Fruit fly (Drosophila melanogaster) whole organism, embryonic: ENCODE measurements around the gene trbl.

Experiments used
- CG14860 ChIP-seq: fragments of 200-800 bp; sonication (Bioruptor generic); IDR thresholded peaks from 3 replicates; pipeline ENCODE4 v1.3.6; 2022; ENCODE audit warnings: missing biosample characterization, missing genetic modification characterization; ENCODE audit not compliant: partially characterized antibody
- CG15601 ChIP-seq: fragments of 200-800 bp; sonication (Bioruptor generic); optimal IDR thresholded peaks from 3 replicates; lab custom pipeline; 2019; ENCODE audit warnings: missing biosample characterization, mild to moderate bottlenecking, missing genetic modification characterization, moderate library complexity
- CG1647 ChIP-seq: fragments of 200-800 bp; sonication (Bioruptor generic); optimal IDR thresholded peaks from 3 replicates; lab custom pipeline; 2016; ENCODE audit warnings: missing biosample characterization, missing genetic modification characterization
- CG16813 ChIP-seq: fragments of 200-800 bp; sonication (Bioruptor generic); IDR thresholded peaks from 3 replicates; pipeline ENCODE4 v1.3.6; 2022; ENCODE audit warnings: missing biosample characterization, missing genetic modification characterization; ENCODE audit not compliant: partially characterized antibody
- CG17568 ChIP-seq: fragments of 200-800 bp; sonication (Bioruptor generic); optimal IDR thresholded peaks from 2 replicates; lab custom pipeline; 2018; ENCODE audit warnings: missing biosample characterization, mild to moderate bottlenecking, missing genetic modification characterization, moderate library complexity
- CG18011 ChIP-seq: fragments of 200-800 bp; sonication (Bioruptor generic); optimal IDR thresholded peaks from 2 replicates; lab custom pipeline; 2017; ENCODE audit warnings: missing biosample characterization, missing genetic modification characterization, mild to moderate bottlenecking, moderate library complexity, missing genotype
- CG2120 ChIP-seq: fragments of 200-800 bp; sonication (Bioruptor generic); optimal IDR thresholded peaks from 3 replicates; lab custom pipeline; 2016; ENCODE audit warnings: missing biosample characterization, missing genetic modification characterization
- CG2129 ChIP-seq: fragments of 200-800 bp; sonication (Bioruptor generic); IDR thresholded peaks from 2 replicates; pipeline ENCODE4 v1.3.6; 2022; ENCODE audit warnings: missing biosample characterization, missing genetic modification characterization; ENCODE audit not compliant: partially characterized antibody
- CG31388 ChIP-seq: fragments of 200-800 bp; sonication (Bioruptor generic); optimal IDR thresholded peaks from 2 replicates; lab custom pipeline; 2016; ENCODE audit warnings: missing biosample characterization, missing genetic modification characterization
- CG34224 ChIP-seq: fragments of 200-800 bp; sonication (Bioruptor generic); IDR thresholded peaks from 3 replicates; pipeline ENCODE4 v1.3.6; 2022; ENCODE audit warnings: missing biosample characterization, missing genetic modification characterization; ENCODE audit not compliant: partially characterized antibody
- CG34376 ChIP-seq: fragments of 200-800 bp; sonication (Bioruptor generic); optimal IDR thresholded peaks from 2 replicates; lab custom pipeline; 2018; ENCODE audit warnings: missing biosample characterization, mild to moderate bottlenecking, missing genetic modification characterization
- CG6689 ChIP-seq: fragments of 200-800 bp; sonication (Bioruptor generic); IDR thresholded peaks from 2 replicates; pipeline ENCODE4 v1.3.6; 2022; ENCODE audit warnings: missing biosample characterization, missing genetic modification characterization
- CG7357 ChIP-seq: fragments of 200-800 bp; sonication (Bioruptor generic); IDR thresholded peaks from 3 replicates; pipeline ENCODE4 v1.3.6; 2022; ENCODE audit warnings: missing biosample characterization, missing genetic modification characterization
- Dll ChIP-seq: fragments of 200-800 bp; sonication (Bioruptor generic); IDR thresholded peaks from 4 replicates; pipeline ENCODE4 v1.3.6; 2022; ENCODE audit warnings: missing biosample characterization, missing genetic modification characterization; ENCODE audit not compliant: partially characterized antibody
- Dref ChIP-seq: fragments of 200-800 bp; sonication (Bioruptor generic); IDR thresholded peaks from 2 replicates; pipeline ENCODE4 v1.3.6; 2022; ENCODE audit warnings: missing biosample characterization, missing genetic modification characterization
- Drgx ChIP-seq: fragments of 200-800 bp; sonication (Bioruptor generic); IDR thresholded peaks from 2 replicates; pipeline ENCODE4 v1.3.6; 2022; ENCODE audit warnings: missing biosample characterization, missing genetic modification characterization
- Ets65A ChIP-seq: fragments of 200-800 bp; sonication (Bioruptor generic); peaks from one replicate; lab custom pipeline; 2016; ENCODE audit warnings: missing biosample characterization, missing genetic modification characterization
- Hr3 ChIP-seq: fragments of 200-800 bp; sonication (Bioruptor generic); optimal IDR thresholded peaks from 3 replicates; lab custom pipeline; 2016; ENCODE audit warnings: missing biosample characterization, missing genetic modification characterization
- Hsf ChIP-seq: fragments of 200-800 bp; sonication (Bioruptor generic); optimal IDR thresholded peaks from 3 replicates; lab custom pipeline; 2016; ENCODE audit warnings: missing biosample characterization, missing genetic modification characterization
- MBD-R2 ChIP-seq: fragments of 200-800 bp; sonication (Bioruptor generic); IDR thresholded peaks from 2 replicates; pipeline ENCODE4 v1.3.6; 2022; ENCODE audit warnings: missing biosample characterization, missing genetic modification characterization
- Med ChIP-seq: fragments of 200-800 bp; sonication (Bioruptor generic); peaks from one replicate; lab custom pipeline; 2016; ENCODE audit warnings: missing biosample characterization, missing genetic modification characterization, mild to moderate bottlenecking, inconsistent platforms, moderate library complexity
- NC2β ChIP-seq: fragments of 200-800 bp; sonication (Bioruptor generic); optimal IDR thresholded peaks from 2 replicates; lab custom pipeline; 2016; ENCODE audit warnings: missing biosample characterization, missing genetic modification characterization
- Nf-YC ChIP-seq: fragments of 200-800 bp; optimal IDR thresholded peaks from 3 replicates; lab custom pipeline; 2019; ENCODE audit warnings: missing biosample characterization, mild to moderate bottlenecking, missing genetic modification characterization, moderate library complexity
- Scr ChIP-seq: fragments of 200-800 bp; sonication (Bioruptor generic); IDR thresholded peaks from 2 replicates; pipeline ENCODE4 v1.3.6; 2022; ENCODE audit warnings: missing biosample characterization, missing genetic modification characterization; ENCODE audit not compliant: partially characterized antibody
- Sry-δ ChIP-seq: fragments of 200-800 bp; sonication (Bioruptor generic); optimal IDR thresholded peaks from 2 replicates; lab custom pipeline; 2016; ENCODE audit warnings: missing biosample characterization, missing genetic modification characterization
- bbx ChIP-seq: fragments of 200-800 bp; sonication (Bioruptor generic); IDR thresholded peaks from 2 replicates; pipeline ENCODE4 v1.3.6; 2022; ENCODE audit warnings: missing biosample characterization, missing genetic modification characterization; ENCODE audit not compliant: partially characterized antibody
- br ChIP-seq: fragments of >200 bp; optimal IDR thresholded peaks from 2 replicates; lab custom pipeline; 2017
- crp ChIP-seq, 2 experiments: fragments of 200-800 bp; sonication (Bioruptor generic); optimal IDR thresholded peaks; 2 replicates in 1 of 2; 3 replicates in 1 of 2; lab custom pipeline; 2017; ENCODE audit warnings: missing biosample characterization in 2 of 2, missing genetic modification characterization in 2 of 2, mild to moderate bottlenecking in 1 of 2, moderate library complexity in 1 of 2
- dan ChIP-seq: fragments of 200-800 bp; sonication (Bioruptor generic); IDR thresholded peaks from 2 replicates; pipeline ENCODE4 v1.3.6; 2022; ENCODE audit warnings: missing biosample characterization, missing genetic modification characterization
- disco-r ChIP-seq: fragments of 200-800 bp; sonication (Bioruptor generic); optimal IDR thresholded peaks from 2 replicates; lab custom pipeline; 2016; ENCODE audit warnings: missing biosample characterization, missing genetic modification characterization
- dm ChIP-seq: fragments of 200-800 bp; sonication (Bioruptor generic); optimal IDR thresholded peaks from 3 replicates; lab custom pipeline; 2016; ENCODE audit warnings: missing biosample characterization, missing genetic modification characterization
- dmrt99B ChIP-seq: fragments of 200-800 bp; sonication (Bioruptor generic); optimal IDR thresholded peaks from 2 replicates; lab custom pipeline; 2018; ENCODE audit warnings: missing biosample characterization, mild to moderate bottlenecking, missing genetic modification characterization, moderate library complexity
- dpn ChIP-seq, 2 experiments: fragments of 200-800 bp; sonication (Bioruptor generic); optimal IDR thresholded peaks; 3 replicates each; lab custom pipeline; 2016; ENCODE audit warnings: missing biosample characterization in 2 of 2, missing genetic modification characterization in 2 of 2
- fd3F ChIP-seq: fragments of 200-800 bp; sonication (Bioruptor generic); optimal IDR thresholded peaks from 2 replicates; lab custom pipeline; 2018; ENCODE audit warnings: missing biosample characterization, mild to moderate bottlenecking, missing genetic modification characterization, moderate library complexity
- fru ChIP-seq: fragments of >200 bp; optimal IDR thresholded peaks from 2 replicates; lab custom pipeline; 2017
- ftz-f1 ChIP-seq: fragments of 200-800 bp; sonication (Bioruptor generic); optimal IDR thresholded peaks from 2 replicates; lab custom pipeline; 2016; ENCODE audit warnings: missing biosample characterization, missing genetic modification characterization
- grau ChIP-seq: fragments of 200-800 bp; optimal IDR thresholded peaks from 3 replicates; lab custom pipeline; 2019; ENCODE audit warnings: missing biosample characterization, mild to moderate bottlenecking, missing genetic modification characterization, moderate library complexity
- hkb ChIP-seq, 2 experiments: fragments of 200-800 bp in 1 of 2; fragments of >200 bp in 1 of 2; sonication (Bioruptor generic) in 1 of 2; IDR thresholded peaks in 1 of 2; optimal IDR thresholded peaks in 1 of 2; 2 replicates each; pipeline versions ENCODE4 v1.3.6 to Lab custom; 2017 to 2022; ENCODE audit warnings: missing biosample characterization in 1 of 2, missing genetic modification characterization in 1 of 2
- maf-S ChIP-seq: fragments of 200-800 bp; sonication (Bioruptor generic); optimal IDR thresholded peaks from 2 replicates; lab custom pipeline; 2016; ENCODE audit warnings: missing biosample characterization, missing genetic modification characterization
- mam ChIP-seq: fragments of 200-800 bp; sonication (Bioruptor generic); optimal IDR thresholded peaks from 3 replicates; lab custom pipeline; 2016; ENCODE audit warnings: missing biosample characterization, missing genetic modification characterization
- nau ChIP-seq: fragments of 200-800 bp; sonication (Bioruptor generic); optimal IDR thresholded peaks from 3 replicates; lab custom pipeline; 2017; ENCODE audit warnings: missing biosample characterization, mild to moderate bottlenecking, missing genetic modification characterization, missing genetic modification reagents
- otp ChIP-seq: fragments of 200-800 bp; sonication (Bioruptor generic); IDR thresholded peaks from 3 replicates; pipeline ENCODE4, ENCODE4 v1.3.6; 2022; ENCODE audit warnings: missing biosample characterization, missing genetic modification characterization
- ranshi ChIP-seq: fragments of 200-800 bp; sonication (Bioruptor generic); IDR thresholded peaks from 2 replicates; pipeline ENCODE4 v1.3.6; 2022; ENCODE audit warnings: missing biosample characterization, missing genetic modification characterization
- row ChIP-seq: fragments of 200-800 bp; sonication (Bioruptor generic); IDR thresholded peaks from 3 replicates; pipeline ENCODE4 v1.3.6; 2022; ENCODE audit warnings: missing biosample characterization, missing genetic modification characterization
- sisA ChIP-seq: fragments of 200-800 bp; sonication (Bioruptor generic); IDR thresholded peaks from 2 replicates; pipeline ENCODE4 v1.3.6; 2022; ENCODE audit warnings: missing biosample characterization, missing genetic modification characterization
- so ChIP-seq: fragments of 200-800 bp; sonication (Bioruptor generic); IDR thresholded peaks from 3 replicates; pipeline ENCODE4 v1.3.6; 2022; ENCODE audit warnings: missing biosample characterization, missing genetic modification characterization
- sob ChIP-seq: fragments of 200-800 bp; sonication (Bioruptor generic); IDR thresholded peaks from 2 replicates; pipeline ENCODE4 v1.3.6; 2022; ENCODE audit warnings: missing biosample characterization, missing genetic modification characterization
- stwl ChIP-seq: fragments of 200-800 bp; sonication (Bioruptor generic); optimal IDR thresholded peaks from 3 replicates; lab custom pipeline; 2018; ENCODE audit warnings: missing biosample characterization, mild to moderate bottlenecking, missing genetic modification characterization, moderate library complexity
- trem ChIP-seq: fragments of 200-800 bp; optimal IDR thresholded peaks from 3 replicates; lab custom pipeline; 2019; ENCODE audit warnings: missing biosample characterization, mild to moderate bottlenecking, missing genetic modification characterization, moderate library complexity
- yki ChIP-seq: fragments of >200 bp; optimal IDR thresholded peaks from 3 replicates; lab custom pipeline; 2018
- zf30C ChIP-seq: fragments of 200-800 bp; sonication (Bioruptor generic); optimal IDR thresholded peaks from 3 replicates; lab custom pipeline; 2018; ENCODE audit warnings: missing biosample characterization, mild to moderate bottlenecking, missing genetic modification characterization

Gene trbl

DNA sequence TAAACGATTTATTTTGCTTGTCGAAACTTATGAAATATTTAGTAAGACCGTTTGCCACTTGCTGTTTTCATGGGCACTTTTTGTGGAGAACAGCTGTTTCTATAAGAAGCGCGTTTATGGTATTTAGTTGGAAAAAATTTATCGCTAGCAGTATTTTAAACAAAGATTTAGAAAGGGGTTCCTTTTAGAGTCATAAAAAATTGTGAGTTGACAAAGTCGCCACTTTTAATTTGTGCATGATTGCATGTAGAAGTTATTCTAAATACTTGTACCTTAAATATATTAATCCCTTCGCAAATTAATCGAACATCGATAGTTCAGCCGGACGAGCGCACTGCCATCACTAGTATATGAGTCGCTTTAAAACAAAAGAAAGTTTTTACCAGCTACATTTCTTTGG is 30.9 kb upstream of the trbl start, which contains the start of the genes Las and Psn (continued):
- TF ChIP-seq CG18011, result no peak
- no peak for TF ChIP-seq so
- TF ChIP-seq CG16813 (GFP tag; lab: Robert Waterston, UW), result peak; percentile 59; the same call in 2 of the 3 replicates
- TF ChIP-seq Med, result peak; percentile 90
- peak; percentile 84 for TF ChIP-seq Dll (GFP tag; lab: Robert Waterston, UW)
- no peak for TF ChIP-seq CG31388 (GFP tag; lab: Kevin White, UChicago)
- no peak for TF ChIP-seq CG15601 (tag; lab: Kevin White, UChicago)
- TF ChIP-seq CG7357 (GFP tag; lab: Robert Waterston, UW), result no peak
- no peak for TF ChIP-seq CG1647
- TF ChIP-seq dan, result no peak
- TF ChIP-seq CG14860 (GFP tag; lab: Robert Waterston, UW), result peak; percentile 50; the same call in 2 of the 3 replicates
- TF ChIP-seq dmrt99B (tag; lab: Kevin White, UChicago), result no peak
- no peak for TF ChIP-seq hkb (optimal IDR thresholded peaks at IDR 0.05; lab: Kevin White, UChicago)
- TF ChIP-seq hkb (GFP tag; IDR thresholded peaks at IDR 0.05; lab: Robert Waterston, UW), result no peak
- TF ChIP-seq row (GFP tag; lab: Robert Waterston, UW), result peak; percentile 50
- TF ChIP-seq br (lab: Kevin White, UChicago), result no peak
- no peak for TF ChIP-seq otp (GFP tag; lab: Robert Waterston, UW)
- no peak for TF ChIP-seq mam
- TF ChIP-seq sob (GFP tag; lab: Robert Waterston, UW), result no peak
- peak; percentile 60 for TF ChIP-seq MBD-R2 (GFP tag; lab: Robert Waterston, UW)
- peak; percentile 89 for TF ChIP-seq Sry-δ (GFP tag; lab: Kevin White, UChicago)
- no peak for TF ChIP-seq sisA (GFP tag; lab: Robert Waterston, UW)
- TF ChIP-seq CG17568 (GFP tag; lab: Kevin White, UChicago), result no peak
- TF ChIP-seq CG2129 (GFP tag; lab: Robert Waterston, UW), result 0 out of 2 replicates have a peak, but pooled peaks have one; percentile 36
- TF ChIP-seq Dref (GFP tag; lab: Robert Waterston, UW), result peak; percentile 63
- no peak for TF ChIP-seq maf-S (GFP tag; lab: Kevin White, UChicago)
- peak; percentile 52 for TF ChIP-seq CG2120 (GFP tag; lab: Kevin White, UChicago)
- no peak for TF ChIP-seq ftz-f1 (GFP tag; lab: Kevin White, UChicago)
- TF ChIP-seq fru (lab: Kevin White, UChicago), result no peak
- TF ChIP-seq yki, result no peak
- peak; percentile 62 for TF ChIP-seq CG34224
- TF ChIP-seq Ets65A (GFP tag; lab: Kevin White, UChicago), result peak; percentile 64
- peak; percentile 70 for TF ChIP-seq trem (tag; lab: Kevin White, UChicago)
- TF ChIP-seq bbx (GFP tag; lab: Robert Waterston, UW), result 0 out of 2 replicates have a peak, but pooled peaks have one; percentile 16
- peak; percentile 18 for TF ChIP-seq Hsf (GFP tag; lab: Kevin White, UChicago)
- TF ChIP-seq fd3F (GFP tag; lab: Kevin White, UChicago), result no peak
- peak; percentile 77 for TF ChIP-seq Scr (GFP tag; lab: Robert Waterston, UW)
- TF ChIP-seq Drgx (GFP tag; lab: Robert Waterston, UW), result no peak
- TF ChIP-seq CG6689 (GFP tag; lab: Robert Waterston, UW), result no peak
- peak; percentile 60 to 93 for TF ChIP-seq crp (GFP tag; optimal IDR thresholded peaks at IDR 0.05; lab: Kevin White, UChicago)
- peak; percentile 66 for TF ChIP-seq stwl (tag; lab: Kevin White, UChicago)
- TF ChIP-seq dpn (GFP tag; optimal IDR thresholded peaks at IDR 0.05; lab: Kevin White, UChicago), result peak in 1 of 2 experiments; percentile 19
- TF ChIP-seq disco-r, result no peak
- no peak for TF ChIP-seq Nf-YC (tag; lab: Kevin White, UChicago)
- TF ChIP-seq ranshi, result no peak
- no peak for TF ChIP-seq dm (GFP tag; lab: Kevin White, UChicago)
- no peak for TF ChIP-seq zf30C (GFP tag; lab: Kevin White, UChicago)
- TF ChIP-seq NC2β (GFP tag; lab: Kevin White, UChicago), result peak; percentile 25
- TF ChIP-seq grau (tag; lab: Kevin White, UChicago), result no peak
- TF ChIP-seq Hr3 (GFP tag; lab: Kevin White, UChicago), result no peak
- no peak for TF ChIP-seq nau (GFP tag; lab: Kevin White, UChicago)
- peak; percentile 9 for TF ChIP-seq CG34376 (GFP tag; lab: Kevin White, UChicago)
